Fruit fly (Drosophila melanogaster): ENCODE data around the gene CG5026.

The CG5026 gene

DNA sequence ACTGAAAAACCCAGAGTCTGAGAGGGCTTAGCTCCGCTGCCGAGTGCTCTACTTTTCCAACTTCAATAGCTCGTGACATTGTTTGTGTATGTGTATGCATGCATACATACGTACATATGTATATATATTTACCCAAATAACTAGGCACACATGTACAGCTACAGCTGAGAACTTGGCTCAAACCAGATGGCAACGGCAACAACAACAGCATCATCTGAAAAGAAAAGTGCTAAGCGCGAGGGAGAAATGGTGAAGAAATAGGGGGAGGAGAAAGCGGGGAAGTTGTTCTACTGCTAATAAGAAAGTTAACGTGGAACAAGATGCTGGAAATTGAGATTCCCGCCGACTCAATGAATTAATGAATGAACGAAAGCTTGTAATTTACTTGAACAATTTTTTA, 43.3 kb upstream of the CG5026 start (continued):
- TF ChIP-seq Blimp-1 (GFP tag; optimal IDR thresholded peaks at IDR 0.05), result peak; percentile 90
- TF ChIP-seq otp (GFP tag; IDR thresholded peaks at IDR 0.05), result 0 out of 3 replicates have a peak, but pooled peaks have one; percentile 40
- TF ChIP-seq gt (GFP tag; IDR thresholded peaks at IDR 0.05), result no peak
- peak; percentile 15; the same call in 1 of the 2 replicates for TF ChIP-seq CG4360 (GFP tag; IDR thresholded peaks at IDR 0.05)
- no peak for TF ChIP-seq bowl (GFP tag; IDR thresholded peaks at IDR 0.05)
- TF ChIP-seq pros (GFP tag; optimal IDR thresholded peaks at IDR 0.05), result peak; percentile 9
- no peak for TF ChIP-seq Mad (GFP tag; optimal IDR thresholded peaks at IDR 0.05)
- TF ChIP-seq tap (tag; optimal IDR thresholded peaks at IDR 0.05), result peak; percentile 4
- TF ChIP-seq btn (GFP tag; optimal IDR thresholded peaks at IDR 0.05), result no peak
- no peak for TF ChIP-seq CG12071 (GFP tag; optimal IDR thresholded peaks at IDR 0.05)
- TF ChIP-seq CG1603 (tag; optimal IDR thresholded peaks at IDR 0.05), result no peak
- TF ChIP-seq CG4730 (GFP tag; IDR thresholded peaks at IDR 0.05), result no peak
- peak; percentile 23 for TF ChIP-seq Med (GFP tag)
- peak; percentile 9 for TF ChIP-seq CG14710 (tag; optimal IDR thresholded peaks at IDR 0.05)
- TF ChIP-seq jigr1 (GFP tag; IDR thresholded peaks at IDR 0.05), result no peak
- TF ChIP-seq nerfin-1 (tag; optimal IDR thresholded peaks at IDR 0.05), result no peak
- no peak for TF ChIP-seq CG32532 (GFP tag; IDR thresholded peaks at IDR 0.05)
- TF ChIP-seq CG7928 (GFP tag; optimal IDR thresholded peaks at IDR 0.05), result no peak
- no peak for TF ChIP-seq Nf-YA (GFP tag; IDR thresholded peaks at IDR 0.05)
- TF ChIP-seq Mes4 (GFP tag; optimal IDR thresholded peaks at IDR 0.05), result no peak
- peak; percentile 30 for TF ChIP-seq kni (GFP tag; optimal IDR thresholded peaks at IDR 0.05)
- no peak for TF ChIP-seq zen2 (GFP tag; IDR thresholded peaks at IDR 0.05; ENCODE audit: partially characterized antibody)
- TF ChIP-seq dpn (GFP tag; optimal IDR thresholded peaks at IDR 0.05), result no peak
- TF ChIP-seq z (GFP tag; IDR thresholded peaks at IDR 0.05), result 0 out of 3 replicates have a peak, but pooled peaks have one; percentile 18
- TF ChIP-seq CG17328 (GFP tag; IDR thresholded peaks at IDR 0.05), result no peak
- no peak for TF ChIP-seq crol (GFP tag; IDR thresholded peaks at IDR 0.05)

dm6 chr3L:8925679-8926078, 42.6 kb upstream of the CG5026 start:
- TF ChIP-seq ara (GFP tag; IDR thresholded peaks at IDR 0.05) (peak; percentile 69), CG9727 (GFP tag; optimal IDR thresholded peaks at IDR 0.05) (no peak), emc (GFP tag; optimal IDR thresholded peaks at IDR 0.05) (no peak), CG2678 (tag; optimal IDR thresholded peaks at IDR 0.05) (peak; percentile 67), CG7357 (GFP tag; IDR thresholded peaks at IDR 0.05) (no peak), CG1024 (GFP tag; IDR thresholded peaks at IDR 0.05) (peak; percentile 38; the same call in 1 of the 2 replicates), Sox100B (GFP tag; optimal IDR thresholded peaks at IDR 0.05) (peak; percentile 60), gfzf (GFP tag; optimal IDR thresholded peaks at IDR 0.05) (no peak), gro (GFP tag; optimal IDR thresholded peaks at IDR 0.05) (no peak), HLH4C (GFP tag; IDR thresholded peaks at IDR 0.05; ENCODE audit: partially characterized antibody) (no peak), Hr39 (optimal IDR thresholded peaks at IDR 0.05) (no peak), HLH54F (GFP tag; optimal IDR thresholded peaks at IDR 0.05) (no peak), CG14965 (GFP tag; optimal IDR thresholded peaks at IDR 0.05; ENCODE audit: borderline replicate concordance) (no peak), lov (optimal IDR thresholded peaks at IDR 0.05) (no peak), lov (GFP tag; IDR thresholded peaks at IDR 0.05) (no peak), CG18599 (GFP tag; optimal IDR thresholded peaks at IDR 0.05) (no peak), sqz (GFP tag; optimal IDR thresholded peaks at IDR 0.05) (peak; percentile 14), CG1832 (GFP tag; optimal IDR thresholded peaks at IDR 0.05) (no peak), insv (GFP tag; optimal IDR thresholded peaks at IDR 0.05) (no peak), HLHmδ (GFP tag; optimal IDR thresholded peaks at IDR 0.05) (no peak), CG5180 (GFP tag; optimal IDR thresholded peaks at IDR 0.05) (peak; percentile 9), Nf-YC (tag; optimal IDR thresholded peaks at IDR 0.05) (no peak), GATAe (GFP tag; conservative IDR thresholded peaks at IDR 0.05) (no peak), Usf (GFP tag; optimal IDR thresholded peaks at IDR 0.05) (no peak), Kr (GFP tag; optimal IDR thresholded peaks at IDR 0.05) (no peak), CG12236 (GFP tag; optimal IDR thresholded peaks at IDR 0.05) (peak; percentile 21), danr (GFP tag; IDR thresholded peaks at IDR 0.05) (no peak)
